Worm (Caenorhabditis elegans): Measurements from ENCODE around the gene rfc-1.

DNA sequence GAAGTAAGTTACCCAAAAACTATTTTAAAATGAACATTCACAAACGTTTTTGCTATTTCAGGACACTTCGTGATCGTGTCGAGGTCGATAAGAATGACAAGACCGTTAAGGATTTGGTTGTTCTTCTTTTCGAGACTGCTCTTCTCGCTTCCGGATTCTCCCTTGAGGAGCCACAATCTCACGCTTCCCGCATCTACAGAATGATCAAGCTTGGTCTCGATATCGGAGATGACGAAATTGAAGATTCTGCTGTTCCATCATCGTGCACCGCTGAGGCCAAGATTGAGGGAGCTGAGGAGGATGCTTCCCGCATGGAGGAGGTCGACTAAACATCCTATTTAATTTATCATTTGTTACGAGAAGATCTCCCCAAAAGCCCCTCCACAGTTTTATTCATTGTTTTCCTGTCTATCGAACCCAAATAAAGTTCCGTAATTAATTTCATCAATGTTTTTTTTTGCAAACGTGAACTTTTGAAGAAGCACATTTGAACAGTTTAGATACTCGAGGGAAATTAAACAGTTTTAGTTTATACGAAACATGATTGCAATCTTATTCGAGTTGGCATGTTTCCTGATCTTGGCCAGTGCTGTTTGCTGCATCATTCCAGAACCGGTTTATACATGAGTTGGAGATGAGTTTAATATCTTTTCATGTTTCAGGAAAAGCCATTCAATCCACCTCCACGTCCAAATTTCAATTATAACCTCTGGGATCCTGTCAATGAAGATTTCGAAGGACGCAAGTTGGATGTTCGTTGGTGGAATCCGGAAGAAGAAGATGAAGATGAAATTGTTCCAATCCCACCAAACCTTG, 42.5 kb upstream of the rfc-1 start, which contains the start of gene C47E8.11:
- TF ChIP-seq elt-2 (tag; optimal IDR thresholded peaks at IDR 0.05) (peak; percentile 42), pha-4 (tag; optimal IDR thresholded peaks at IDR 0.05) (peak; percentile 79), nhr-43 (tag; optimal IDR thresholded peaks at IDR 0.05; ENCODE audit: poor library complexity, severe bottlenecking) (peak; percentile 59), egl-27 (tag; optimal IDR thresholded peaks at IDR 0.05) (no peak), pqm-1 (tag; optimal IDR thresholded peaks at IDR 0.05) (no peak), nhr-76 (tag; optimal IDR thresholded peaks at IDR 0.05) (no peak), nhr-25 (tag; optimal IDR thresholded peaks at IDR 0.05) (peak; percentile 89), nhr-237 (tag; optimal IDR thresholded peaks at IDR 0.05) (no peak), ztf-11 (tag; optimal IDR thresholded peaks at IDR 0.05) (no peak), ama-1 (optimal IDR thresholded peaks at IDR 0.05) (peak; percentile 99)

All from whole organism, L3 larva.